Fruit fly (Drosophila melanogaster): ENCODE results near the gene MICAL-like.

DNA sequence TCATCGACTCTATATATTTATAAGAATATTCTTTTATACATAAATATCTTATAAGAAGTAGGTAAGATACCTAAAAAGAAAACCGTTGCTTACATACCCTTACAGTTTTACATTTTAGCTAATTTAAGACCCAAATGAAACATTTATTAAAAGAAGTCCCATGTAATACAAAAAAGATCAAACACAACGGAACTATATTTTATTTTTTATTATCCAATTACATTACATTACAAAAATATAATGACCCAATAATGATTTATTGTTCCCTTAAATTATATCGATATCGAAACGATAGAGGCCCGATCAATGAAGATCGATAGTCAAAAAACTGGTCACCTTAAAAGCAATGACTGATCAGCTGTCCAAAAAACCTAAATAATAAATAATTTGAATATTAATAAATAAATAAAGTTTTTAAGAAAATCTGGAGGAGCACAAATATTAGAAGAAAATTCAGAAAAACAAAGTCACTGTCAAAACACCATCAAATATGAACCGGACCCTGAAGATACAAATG, 7.1 kb downstream of the MICAL-like start:
- TF ChIP-seq CG16779 (tag; optimal IDR thresholded peaks at IDR 0.05) (no peak), Met (GFP tag; optimal IDR thresholded peaks at IDR 0.05) (no peak), CG10669 (GFP tag; optimal IDR thresholded peaks at IDR 0.05) (no peak)
